Fruit fly (Drosophila melanogaster) whole organism, embryonic: Measurements from ENCODE around the gene Lon.
A peak's percentile ranks its signal among the peaks of the same experiment; 100 is the strongest.

Experiments
- Antp ChIP-seq: fragments of 200-800 bp; sonication (Bioruptor generic); optimal IDR thresholded peaks from 3 replicates; lab custom pipeline; 2016; ENCODE audit warnings: missing biosample characterization, missing genetic modification characterization
- CG11085 ChIP-seq: fragments of 200-800 bp; sonication (Bioruptor generic); IDR thresholded peaks from 2 replicates; pipeline ENCODE4 v1.3.6; 2022; ENCODE audit warnings: missing biosample characterization, missing genetic modification characterization
- CG12104 ChIP-seq: fragments of 200-800 bp; sonication (Bioruptor generic); optimal IDR thresholded peaks from 3 replicates; lab custom pipeline; 2016; ENCODE audit warnings: missing biosample characterization, missing genetic modification characterization
- CG12155 ChIP-seq: fragments of 200-800 bp; sonication (Bioruptor generic); optimal IDR thresholded peaks from 3 replicates; lab custom pipeline; 2016; ENCODE audit warnings: missing biosample characterization, missing genetic modification characterization
- CG15269 ChIP-seq: fragments of 200-800 bp; sonication (Bioruptor generic); optimal IDR thresholded peaks from 2 replicates; lab custom pipeline; 2018; ENCODE audit warnings: missing biosample characterization, mild to moderate bottlenecking, missing genetic modification characterization, moderate library complexity
- CG1602 ChIP-seq: fragments of 200-800 bp; sonication (Bioruptor generic); optimal IDR thresholded peaks from 3 replicates; lab custom pipeline; 2016; ENCODE audit warnings: missing biosample characterization, missing genetic modification characterization
- CG17359 ChIP-seq: fragments of 200-800 bp; sonication (Bioruptor generic); optimal IDR thresholded peaks from 3 replicates; lab custom pipeline; 2018; ENCODE audit warnings: missing biosample characterization, mild to moderate bottlenecking, missing genetic modification characterization, moderate library complexity
- CG18262 ChIP-seq: fragments of 200-800 bp; optimal IDR thresholded peaks from 3 replicates; lab custom pipeline; 2019; ENCODE audit warnings: missing biosample characterization, mild to moderate bottlenecking, missing genetic modification characterization, moderate library complexity
- CG32772 ChIP-seq: fragments of 200-800 bp; sonication (Bioruptor generic); IDR thresholded peaks from 2 replicates; pipeline ENCODE4 v1.3.6; 2022; ENCODE audit warnings: missing biosample characterization, missing genetic modification characterization
- CG33213 ChIP-seq: fragments of 200-800 bp; sonication (Bioruptor generic); optimal IDR thresholded peaks from 3 replicates; lab custom pipeline; 2016; ENCODE audit warnings: missing biosample characterization, missing genetic modification characterization
- CG3726 ChIP-seq: fragments of 200-800 bp; sonication (Bioruptor generic); IDR thresholded peaks from 3 replicates; pipeline ENCODE4, ENCODE4 v1.3.6; 2022; ENCODE audit warnings: missing biosample characterization, missing genetic modification characterization
- CG42726 ChIP-seq: fragments of 200-800 bp; sonication (Bioruptor generic); IDR thresholded peaks from 2 replicates; pipeline ENCODE4 v1.3.6; 2022; ENCODE audit warnings: missing biosample characterization, missing genetic modification characterization; ENCODE audit not compliant: partially characterized antibody
- CG4360 ChIP-seq: fragments of 200-800 bp; sonication (Bioruptor generic); IDR thresholded peaks from 2 replicates; pipeline ENCODE4 v1.3.6; 2022; ENCODE audit warnings: missing biosample characterization, missing genetic modification characterization
- CG5180 ChIP-seq: fragments of 200-800 bp; sonication (Bioruptor generic); optimal IDR thresholded peaks from 3 replicates; lab custom pipeline; 2017; ENCODE audit warnings: missing biosample characterization, missing genetic modification characterization, mild to moderate bottlenecking, moderate library complexity, missing genetic modification reagents
- CG6654 ChIP-seq: fragments of 200-800 bp; sonication (Bioruptor generic); optimal IDR thresholded peaks from 2 replicates; lab custom pipeline; 2017; ENCODE audit warnings: missing biosample characterization, mild to moderate bottlenecking, missing genetic modification characterization
- CG6683 ChIP-seq: fragments of 200-800 bp; sonication (Bioruptor generic); optimal IDR thresholded peaks from 2 replicates; lab custom pipeline; 2017; ENCODE audit warnings: missing biosample characterization, mild to moderate bottlenecking, missing genetic modification characterization, missing genetic modification reagents
- CG6854 ChIP-seq: fragments of 200-800 bp; sonication (Bioruptor generic); optimal IDR thresholded peaks from 3 replicates; lab custom pipeline; 2017; ENCODE audit warnings: missing biosample characterization, mild to moderate bottlenecking, missing genetic modification characterization
- CG7987 ChIP-seq: fragments of 200-800 bp; sonication (Bioruptor generic); optimal IDR thresholded peaks from 2 replicates; lab custom pipeline; 2018; ENCODE audit warnings: missing biosample characterization, mild to moderate bottlenecking, missing genetic modification characterization, moderate library complexity
- CG8290 ChIP-seq, 3 experiments: fragments of 200-800 bp; sonication (Bioruptor generic); optimal IDR thresholded peaks; 2 replicates each; lab custom pipeline; 2016 to 2019; ENCODE audit warnings: missing biosample characterization in 3 of 3, missing genetic modification characterization in 3 of 3, mild to moderate bottlenecking in 2 of 3, moderate library complexity in 1 of 3
- CG8478 ChIP-seq: fragments of >200 bp; optimal IDR thresholded peaks from 2 replicates; lab custom pipeline; 2018
- CG8765 ChIP-seq: fragments of 200-800 bp; sonication (Bioruptor generic); IDR thresholded peaks from 2 replicates; pipeline ENCODE4 v1.3.6; 2022; ENCODE audit warnings: missing biosample characterization, missing genetic modification characterization
- CHES-1-like ChIP-seq: fragments of 200-800 bp; sonication (Bioruptor generic); optimal IDR thresholded peaks from 2 replicates; lab custom pipeline; 2016; ENCODE audit warnings: missing biosample characterization, missing genetic modification characterization
- CTCF ChIP-seq: fragments of 200-800 bp; sonication (Bioruptor generic); optimal IDR thresholded peaks from 2 replicates; lab custom pipeline; 2017; ENCODE audit warnings: missing biosample characterization, mild to moderate bottlenecking, missing genetic modification characterization, moderate library complexity
- Chrac-16 ChIP-seq: fragments of 200-800 bp; sonication (Bioruptor generic); optimal IDR thresholded peaks from 3 replicates; lab custom pipeline; 2016; ENCODE audit warnings: missing biosample characterization, missing genetic modification characterization
- Dbx ChIP-seq: fragments of 200-800 bp; sonication (Bioruptor generic); IDR thresholded peaks from 3 replicates; pipeline ENCODE4 v1.3.6; 2022; ENCODE audit warnings: missing biosample characterization, missing genetic modification characterization
- Dip2 ChIP-seq: fragments of 200-800 bp; sonication (Bioruptor generic); IDR thresholded peaks from 2 replicates; pipeline ENCODE4 v1.3.6; 2022; ENCODE audit warnings: missing biosample characterization, missing genetic modification characterization
- Doc2 ChIP-seq: fragments of 200-800 bp; sonication (Bioruptor generic); IDR thresholded peaks from 2 replicates; pipeline ENCODE4 v1.3.6; 2022; ENCODE audit warnings: missing biosample characterization, missing genetic modification characterization
- Dref ChIP-seq: fragments of 200-800 bp; sonication (Bioruptor generic); IDR thresholded peaks from 2 replicates; pipeline ENCODE4 v1.3.6; 2022; ENCODE audit warnings: missing biosample characterization, missing genetic modification characterization
- GATAe ChIP-seq: fragments of 200-800 bp; sonication (Bioruptor generic); conservative IDR thresholded peaks from 2 replicates; pipeline ENCODE4 v1.3.6; 2022; ENCODE audit warnings: missing biosample characterization, missing genetic modification characterization
- Gug ChIP-seq: fragments of 200-800 bp; sonication (Bioruptor generic); IDR thresholded peaks from 4 replicates; pipeline ENCODE4 v1.3.6; 2022; ENCODE audit warnings: missing biosample characterization, missing genetic modification characterization
- HLH3B ChIP-seq: fragments of 200-800 bp; sonication (Bioruptor generic); IDR thresholded peaks from 2 replicates; pipeline ENCODE4 v1.3.6; 2022; ENCODE audit warnings: missing biosample characterization, missing genetic modification characterization
- Hand ChIP-seq: fragments of 200-800 bp; sonication (Bioruptor generic); optimal IDR thresholded peaks from 2 replicates; lab custom pipeline; 2017; ENCODE audit warnings: mild to moderate bottlenecking, missing biosample characterization, missing genetic modification reagents, missing genetic modification characterization
- Hsf ChIP-seq: fragments of 200-800 bp; sonication (Bioruptor generic); optimal IDR thresholded peaks from 3 replicates; lab custom pipeline; 2016; ENCODE audit warnings: missing biosample characterization, missing genetic modification characterization
- Lhr ChIP-seq: fragments of 200-800 bp; sonication (Bioruptor generic); optimal IDR thresholded peaks from 3 replicates; lab custom pipeline; 2017; ENCODE audit warnings: mild to moderate bottlenecking, missing biosample characterization, missing genetic modification reagents, missing genetic modification characterization
- Lpt ChIP-seq: fragments of >200 bp; optimal IDR thresholded peaks from 2 replicates; lab custom pipeline; 2018; ENCODE audit warnings: missing biosample characterization, missing genetic modification characterization
- Ssrp ChIP-seq: fragments of 200-800 bp; sonication (Bioruptor generic); optimal IDR thresholded peaks from 2 replicates; lab custom pipeline; 2018; ENCODE audit warnings: missing biosample characterization, mild to moderate bottlenecking, missing genetic modification characterization, moderate library complexity
- cas ChIP-seq: fragments of 200-800 bp; sonication (Bioruptor generic); IDR thresholded peaks from 2 replicates; pipeline ENCODE4 v1.3.6; 2022; ENCODE audit warnings: missing biosample characterization, missing genetic modification characterization
- croc ChIP-seq: fragments of 200-800 bp; sonication (Bioruptor generic); conservative IDR thresholded peaks from 3 replicates; pipeline ENCODE4 v1.3.6; 2022; ENCODE audit warnings: missing biosample characterization, missing genetic modification characterization
- dan ChIP-seq: fragments of 200-800 bp; sonication (Bioruptor generic); IDR thresholded peaks from 2 replicates; pipeline ENCODE4 v1.3.6; 2022; ENCODE audit warnings: missing biosample characterization, missing genetic modification characterization
- dati ChIP-seq: fragments of 200-800 bp; sonication (Bioruptor generic); IDR thresholded peaks from 2 replicates; pipeline ENCODE4 v1.3.6; 2022; ENCODE audit warnings: missing biosample characterization, missing genetic modification characterization
- fd3F ChIP-seq: fragments of 200-800 bp; sonication (Bioruptor generic); optimal IDR thresholded peaks from 2 replicates; lab custom pipeline; 2018; ENCODE audit warnings: missing biosample characterization, mild to moderate bottlenecking, missing genetic modification characterization, moderate library complexity
- gcm2 ChIP-seq: fragments of 200-800 bp; sonication (Bioruptor generic); optimal IDR thresholded peaks from 2 replicates; lab custom pipeline; 2016; ENCODE audit warnings: missing biosample characterization, missing genetic modification characterization
- grau ChIP-seq: fragments of 200-800 bp; optimal IDR thresholded peaks from 3 replicates; lab custom pipeline; 2019; ENCODE audit warnings: missing biosample characterization, mild to moderate bottlenecking, missing genetic modification characterization, moderate library complexity
- her ChIP-seq: fragments of 200-800 bp; sonication (Bioruptor generic); optimal IDR thresholded peaks from 2 replicates; lab custom pipeline; 2016; ENCODE audit warnings: missing biosample characterization, missing genetic modification characterization
- ind ChIP-seq: fragments of 200-800 bp; sonication (Bioruptor generic); optimal IDR thresholded peaks from 3 replicates; lab custom pipeline; 2016; ENCODE audit warnings: missing biosample characterization, missing genetic modification characterization
- lilli ChIP-seq: fragments of 200-800 bp; sonication (Bioruptor generic); optimal IDR thresholded peaks from 3 replicates; lab custom pipeline; 2016; ENCODE audit warnings: missing biosample characterization, missing genetic modification characterization
- psq ChIP-seq: fragments of 200-800 bp; sonication (Bioruptor generic); optimal IDR thresholded peaks from 2 replicates; lab custom pipeline; 2017; ENCODE audit warnings: missing biosample characterization, missing genetic modification characterization
- rib ChIP-seq: fragments of 200-800 bp; sonication (Bioruptor generic); IDR thresholded peaks from 2 replicates; pipeline ENCODE4 v1.3.6; 2022; ENCODE audit warnings: missing biosample characterization, missing genetic modification characterization
- sob ChIP-seq: fragments of 200-800 bp; sonication (Bioruptor generic); IDR thresholded peaks from 2 replicates; pipeline ENCODE4 v1.3.6; 2022; ENCODE audit warnings: missing biosample characterization, missing genetic modification characterization
- sqz ChIP-seq: fragments of 200-800 bp; sonication (Bioruptor generic); optimal IDR thresholded peaks from 3 replicates; lab custom pipeline; 2018; ENCODE audit warnings: missing biosample characterization, mild to moderate bottlenecking, missing genetic modification characterization
- wor ChIP-seq: fragments of 200-800 bp; sonication (Bioruptor generic); IDR thresholded peaks from 2 replicates; pipeline ENCODE4 v1.3.6; 2022; ENCODE audit warnings: missing biosample characterization, missing genetic modification characterization
- yki ChIP-seq: fragments of >200 bp; optimal IDR thresholded peaks from 3 replicates; lab custom pipeline; 2018
- z ChIP-seq: fragments of 200-800 bp; sonication (Bioruptor generic); IDR thresholded peaks from 3 replicates; pipeline ENCODE4 v1.3.6; 2022; ENCODE audit warnings: missing biosample characterization, missing genetic modification characterization

The Lon gene

dm6 chr3L:19612172-19612571 lies at the start of gene Lon, which contains the start of gene PIG-F (continued):
- TF ChIP-seq CG17359 (tag; lab: Kevin White, UChicago): peak; percentile 99
- TF ChIP-seq Lhr (GFP tag; lab: Kevin White, UChicago): peak; percentile 96
- TF ChIP-seq GATAe (GFP tag; lab: Robert Waterston, UW): peak; percentile 94
- TF ChIP-seq CG12104 (GFP tag; lab: Kevin White, UChicago): peak; percentile 99
- TF ChIP-seq CG11085 (GFP tag; lab: Robert Waterston, UW): peak; percentile 97
- peak; percentile 98 for TF ChIP-seq wor
- TF ChIP-seq CG32772 (GFP tag; lab: Robert Waterston, UW): peak; percentile 98
- TF ChIP-seq CG4360 (GFP tag; lab: Robert Waterston, UW): peak; percentile 81
- peak; percentile 99 for TF ChIP-seq CG1602 (GFP tag; lab: Kevin White, UChicago)
- TF ChIP-seq CG33213 (GFP tag; lab: Kevin White, UChicago): peak; percentile 95
- TF ChIP-seq rib (GFP tag; lab: Robert Waterston, UW): peak; percentile 97
- TF ChIP-seq dan (GFP tag; lab: Robert Waterston, UW): peak; percentile 97
- TF ChIP-seq Dref (GFP tag; lab: Robert Waterston, UW): peak; percentile 43
- TF ChIP-seq grau (tag; lab: Kevin White, UChicago): peak; percentile 99
- peak; percentile 77 for TF ChIP-seq CTCF
- peak; percentile 99 for TF ChIP-seq CG8290 (GFP tag; optimal IDR thresholded peaks at IDR 0.05; lab: Kevin White, UChicago)
- TF ChIP-seq CG8290 (tag; optimal IDR thresholded peaks at IDR 0.05; lab: Kevin White, UChicago): peak in 1 of 2 experiments; percentile 98
- TF ChIP-seq Ssrp (tag; lab: Kevin White, UChicago): peak; percentile 99
- peak; percentile 93 for TF ChIP-seq her (GFP tag; lab: Kevin White, UChicago)
- peak; percentile 67; the same call in 2 of the 3 replicates for TF ChIP-seq z (GFP tag; lab: Robert Waterston, UW)
- peak; percentile 99 for TF ChIP-seq Dbx
- TF ChIP-seq Hsf (GFP tag; lab: Kevin White, UChicago): peak; percentile 99
- peak; percentile 96 for TF ChIP-seq cas
- peak; percentile 95 for TF ChIP-seq CG6854
- TF ChIP-seq lilli (GFP tag; lab: Kevin White, UChicago): peak; percentile 99
- TF ChIP-seq sob (GFP tag; lab: Robert Waterston, UW): peak; percentile 99
- peak; percentile 95 for TF ChIP-seq CG6654 (GFP tag; lab: Kevin White, UChicago)
- peak; percentile 99 for TF ChIP-seq CG15269 (tag; lab: Kevin White, UChicago)
- peak; percentile 98 for TF ChIP-seq Antp
- TF ChIP-seq CG7987 (GFP tag; lab: Kevin White, UChicago): peak; percentile 94
- TF ChIP-seq psq: peak; percentile 96
- TF ChIP-seq croc (GFP tag; lab: Robert Waterston, UW): peak; percentile 99
- peak; percentile 98 for TF ChIP-seq Gug (GFP tag; lab: Robert Waterston, UW)
- 0 out of 2 replicates have a peak, but pooled peaks have one; percentile 32 for TF ChIP-seq CG42726
- no peak for TF ChIP-seq yki (lab: Kevin White, UChicago)
- no peak for TF ChIP-seq Lpt (GFP tag; lab: Kevin White, UChicago)
- peak; percentile 100 for TF ChIP-seq ind (GFP tag; lab: Kevin White, UChicago)
- TF ChIP-seq CG3726 (GFP tag; lab: Robert Waterston, UW): peak; percentile 97
- TF ChIP-seq CG8478 (lab: Kevin White, UChicago): no peak
- peak; percentile 93 for TF ChIP-seq dati
- peak; percentile 98 for TF ChIP-seq CG12155
- peak; percentile 79 for TF ChIP-seq Dip2 (GFP tag; lab: Robert Waterston, UW)
- peak; percentile 100 for TF ChIP-seq Chrac-16 (GFP tag; lab: Kevin White, UChicago)
- TF ChIP-seq fd3F (GFP tag; lab: Kevin White, UChicago): peak; percentile 99
- TF ChIP-seq CG8765 (GFP tag; lab: Robert Waterston, UW): peak; percentile 98
- peak; percentile 99 for TF ChIP-seq CG18262 (tag; lab: Kevin White, UChicago)
- TF ChIP-seq HLH3B: peak; percentile 98
- TF ChIP-seq CHES-1-like (GFP tag; lab: Kevin White, UChicago): peak; percentile 97
- peak; percentile 97 for TF ChIP-seq Hand (GFP tag; lab: Kevin White, UChicago)
- TF ChIP-seq sqz: peak; percentile 99
- peak; percentile 97 for TF ChIP-seq CG6683 (GFP tag; lab: Kevin White, UChicago)
- peak; percentile 92 for TF ChIP-seq CG5180 (GFP tag; lab: Kevin White, UChicago)
- peak; percentile 97 for TF ChIP-seq gcm2 (GFP tag; lab: Kevin White, UChicago)
- peak; percentile 96 for TF ChIP-seq Doc2 (GFP tag; lab: Robert Waterston, UW)
